Worm (Caenorhabditis elegans) whole organism, L2 larva: ENCODE data around the gene M88.3.

Experiments
- C34F6.9 ChIP-seq: fragments of 150-350 bp; optimal IDR thresholded peaks from 2 replicates; lab custom pipeline; 2014; ENCODE audit warnings: missing biosample characterization, missing genetic modification characterization
- F13H6.1 ChIP-seq: sonication (generic microtip); optimal IDR thresholded peaks from 2 replicates; lab custom pipeline; 2016; ENCODE audit warnings: missing genetic modification characterization, missing compliant biosample characterization
- R02D3.7 ChIP-seq: fragments of 150-350 bp; optimal IDR thresholded peaks from 2 replicates; lab custom pipeline; 2014; ENCODE audit warnings: missing biosample characterization, missing genetic modification characterization
- Y55F3AM.14 ChIP-seq: fragments of 200-800 bp; sonication (Bioruptor generic); optimal IDR thresholded peaks from 2 replicates; lab custom pipeline; 2018; ENCODE audit warnings: mild to moderate bottlenecking, missing genetic modification characterization, missing compliant biosample characterization
- ZK546.5 ChIP-seq: sonication (generic microtip); optimal IDR thresholded peaks from 2 replicates; lab custom pipeline; 2017; ENCODE audit warnings: missing biosample characterization, missing genetic modification characterization
- alr-1 ChIP-seq: fragments of 150-350 bp; optimal IDR thresholded peaks from 2 replicates; lab custom pipeline; 2014; ENCODE audit warnings: missing biosample characterization, missing genetic modification characterization
- aly-2 ChIP-seq: fragments of 150-350 bp; optimal IDR thresholded peaks from 2 replicates; lab custom pipeline; 2014; ENCODE audit warnings: missing biosample characterization, missing genetic modification characterization
- ama-1 ChIP-seq: fragments of 150-350 bp; optimal IDR thresholded peaks from 2 replicates; lab custom pipeline; 2018; ENCODE audit warnings: inconsistent platforms
- blmp-1 ChIP-seq: sonication (generic microtip); optimal IDR thresholded peaks from 2 replicates; lab custom pipeline; 2017; ENCODE audit warnings: missing genetic modification characterization, mild to moderate bottlenecking, missing compliant biosample characterization, antibody characterized with exemption, moderate library complexity; ENCODE audit not compliant: insufficient read depth
- ceh-16 ChIP-seq: fragments of 150-350 bp; optimal IDR thresholded peaks from 2 replicates; lab custom pipeline; 2014; ENCODE audit warnings: missing biosample characterization, missing genetic modification characterization
- ceh-82 ChIP-seq: fragments of 150-350 bp; optimal IDR thresholded peaks from 2 replicates; lab custom pipeline; 2014; ENCODE audit warnings: missing biosample characterization, missing genetic modification characterization
- crh-2 ChIP-seq: sonication (generic microtip); optimal IDR thresholded peaks from 2 replicates; lab custom pipeline; 2017; ENCODE audit warnings: missing biosample characterization, missing genetic modification characterization
- dmd-4 ChIP-seq: sonication (generic microtip); optimal IDR thresholded peaks from 2 replicates; lab custom pipeline; 2017; ENCODE audit warnings: missing biosample characterization, missing genetic modification characterization
- egl-27 ChIP-seq: sonication (generic microtip); optimal IDR thresholded peaks from 3 replicates; lab custom pipeline; 2017; ENCODE audit warnings: missing biosample characterization, missing genetic modification reagents, missing genetic modification characterization
- elt-1 ChIP-seq: fragments of 150-350 bp; optimal IDR thresholded peaks from 2 replicates; lab custom pipeline; 2014; ENCODE audit warnings: missing biosample characterization, missing genetic modification characterization
- elt-3 ChIP-seq: sonication (generic microtip); optimal IDR thresholded peaks from 2 replicates; lab custom pipeline; 2017; ENCODE audit warnings: missing biosample characterization, missing genetic modification characterization
- fos-1 ChIP-seq: fragments of 150-350 bp; optimal IDR thresholded peaks from 2 replicates; lab custom pipeline; 2014; ENCODE audit warnings: missing biosample characterization, missing genetic modification characterization
- gmeb-1 ChIP-seq: fragments of 150-350 bp; optimal IDR thresholded peaks from 2 replicates; lab custom pipeline; 2014; ENCODE audit warnings: missing biosample characterization, missing genetic modification characterization
- lin-11 ChIP-seq: fragments of 150-350 bp; sonication (generic microtip); optimal IDR thresholded peaks from 2 replicates; lab custom pipeline; 2014; ENCODE audit warnings: missing biosample characterization, missing genetic modification characterization, inconsistent platforms, mixed read lengths
- lin-13 ChIP-seq: fragments of 150-350 bp; optimal IDR thresholded peaks from 2 replicates; lab custom pipeline; 2014; ENCODE audit warnings: missing biosample characterization, missing genetic modification reagents, missing genetic modification characterization
- lin-39 ChIP-seq: fragments of 150-350 bp; optimal IDR thresholded peaks from 2 replicates; lab custom pipeline; 2014; ENCODE audit warnings: missing biosample characterization, missing genetic modification reagents, missing genetic modification characterization
- lsy-2 ChIP-seq, 2 experiments: fragments of 150-350 bp in 1 of 2; sonication (generic microtip) in 1 of 2; optimal IDR thresholded peaks; 2 replicates each; lab custom pipeline; 2014 to 2017; ENCODE audit warnings: missing biosample characterization in 2 of 2, missing genetic modification characterization in 2 of 2
- mab-5 ChIP-seq: fragments of 150-350 bp; optimal IDR thresholded peaks from 2 replicates; lab custom pipeline; 2014; ENCODE audit warnings: missing biosample characterization, missing genetic modification characterization
- mbf-1 ChIP-seq: sonication (generic microtip); optimal IDR thresholded peaks from 2 replicates; lab custom pipeline; 2017; ENCODE audit warnings: missing biosample characterization, missing genetic modification characterization
- mdl-1 ChIP-seq, 2 experiments: fragments of 150-350 bp in 1 of 2; sonication (generic microtip) in 1 of 2; optimal IDR thresholded peaks; 2 replicates each; lab custom pipeline; 2017; ENCODE audit warnings: missing biosample characterization in 2 of 2, missing genetic modification characterization in 2 of 2
- nhr-10 ChIP-seq: sonication (generic microtip); optimal IDR thresholded peaks from 2 replicates; lab custom pipeline; 2017; ENCODE audit warnings: missing biosample characterization, missing genetic modification characterization
- nhr-11 ChIP-seq: fragments of 150-350 bp; optimal IDR thresholded peaks from 2 replicates; lab custom pipeline; 2014; ENCODE audit warnings: missing biosample characterization, missing genetic modification characterization
- nhr-12 ChIP-seq: fragments of 150-350 bp; optimal IDR thresholded peaks from 2 replicates; lab custom pipeline; 2014; ENCODE audit warnings: missing biosample characterization, missing genetic modification characterization
- nhr-129 ChIP-seq: fragments of 150-350 bp; optimal IDR thresholded peaks from 2 replicates; lab custom pipeline; 2014; ENCODE audit warnings: missing biosample characterization, missing genetic modification characterization
- nhr-21 ChIP-seq: fragments of 150-350 bp; optimal IDR thresholded peaks from 2 replicates; lab custom pipeline; 2014; ENCODE audit warnings: missing biosample characterization, missing genetic modification characterization
- nhr-23 ChIP-seq: fragments of 150-350 bp; optimal IDR thresholded peaks from 2 replicates; lab custom pipeline; 2014; ENCODE audit warnings: missing biosample characterization, missing genetic modification reagents, missing genetic modification characterization
- nhr-237 ChIP-seq: fragments of 150-350 bp; optimal IDR thresholded peaks from 2 replicates; lab custom pipeline; 2014; ENCODE audit warnings: missing biosample characterization, missing genetic modification characterization
- nhr-25 ChIP-seq: fragments of 150-350 bp; sonication (generic microtip); optimal IDR thresholded peaks from 3 replicates; lab custom pipeline; 2014; ENCODE audit warnings: missing biosample characterization, missing genetic modification characterization
- nhr-6 ChIP-seq: fragments of 150-350 bp; optimal IDR thresholded peaks from 2 replicates; lab custom pipeline; 2014; ENCODE audit warnings: missing biosample characterization, missing genetic modification characterization
- nhr-77 ChIP-seq: fragments of 150-350 bp; optimal IDR thresholded peaks from 2 replicates; lab custom pipeline; 2014; ENCODE audit warnings: missing biosample characterization, missing genetic modification characterization
- peb-1 ChIP-seq: fragments of 150-350 bp; optimal IDR thresholded peaks from 2 replicates; lab custom pipeline; 2014; ENCODE audit warnings: missing biosample characterization, missing genetic modification characterization
- sem-4 ChIP-seq: fragments of 150-350 bp; optimal IDR thresholded peaks from 2 replicates; lab custom pipeline; 2014; ENCODE audit warnings: missing biosample characterization, missing genetic modification reagents, missing genetic modification characterization
- skn-1 ChIP-seq: sonication (generic microtip); optimal IDR thresholded peaks from 2 replicates; lab custom pipeline; 2017; ENCODE audit warnings: missing biosample characterization, missing genetic modification characterization
- sma-3 ChIP-seq: sonication (generic microtip); optimal IDR thresholded peaks from 2 replicates; lab custom pipeline; 2016; ENCODE audit warnings: missing genetic modification reagents, missing genetic modification characterization, missing compliant biosample characterization
- sma-9 ChIP-seq, 2 experiments: fragments of 150-350 bp in 1 of 2; sonication (generic microtip) in 1 of 2; optimal IDR thresholded peaks; 2 replicates each; lab custom pipeline; 2014 to 2016; ENCODE audit warnings: missing genetic modification characterization in 2 of 2, mild to moderate bottlenecking in 1 of 2, missing biosample characterization in 1 of 2, missing compliant biosample characterization in 1 of 2, missing genetic modification reagents in 1 of 2, moderate library complexity in 1 of 2
- unc-55 ChIP-seq: fragments of 150-350 bp; sonication (generic microtip); optimal IDR thresholded peaks from 3 replicates; lab custom pipeline; 2014; ENCODE audit warnings: missing biosample characterization, missing genetic modification reagents, missing genetic modification characterization
- unc-62 ChIP-seq: fragments of 150-350 bp; optimal IDR thresholded peaks from 2 replicates; lab custom pipeline; 2014; ENCODE audit warnings: missing biosample characterization, missing genetic modification reagents, missing genetic modification characterization
- zag-1 ChIP-seq: fragments of 150-350 bp; optimal IDR thresholded peaks from 2 replicates; lab custom pipeline; 2014; ENCODE audit warnings: missing biosample characterization, missing genetic modification characterization
- ztf-1 ChIP-seq: fragments of 200-800 bp; sonication (Bioruptor generic); conservative IDR thresholded peaks from 2 replicates; pipeline ENCODE4 v1.3.6; 2022; ENCODE audit warnings: missing genetic modification characterization, missing compliant biosample characterization
- ztf-11 ChIP-seq: sonication (generic microtip); optimal IDR thresholded peaks from 2 replicates; lab custom pipeline; 2017; ENCODE audit warnings: missing biosample characterization, missing genetic modification characterization
- ztf-4 ChIP-seq: fragments of 150-350 bp; optimal IDR thresholded peaks from 2 replicates; lab custom pipeline; 2014; ENCODE audit warnings: missing biosample characterization, missing genetic modification characterization

Gene M88.3

DNA sequence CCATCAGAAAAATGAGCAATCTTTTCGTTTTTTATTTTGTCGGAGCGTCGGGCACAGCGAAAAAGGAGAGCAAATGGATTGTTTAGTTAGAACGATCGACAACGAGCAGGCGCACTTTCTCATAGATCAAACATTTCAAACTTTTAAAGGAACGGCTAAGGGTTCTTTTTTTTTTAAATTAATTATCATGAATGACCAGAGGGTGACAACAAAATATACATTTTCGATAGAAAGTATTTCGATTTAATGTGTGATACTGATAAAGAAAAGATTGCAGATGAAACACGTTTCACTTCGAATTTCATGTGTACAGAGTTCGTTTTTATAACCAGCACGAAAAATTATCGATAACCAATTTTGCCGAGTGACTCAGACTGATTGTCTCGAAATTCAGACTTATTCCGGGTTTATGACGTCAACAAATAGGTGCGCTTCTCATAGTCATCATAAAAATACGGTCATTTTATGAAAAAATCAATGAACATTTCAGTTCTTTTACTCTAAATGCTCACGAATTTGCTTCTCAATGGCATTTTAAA lies 38.2 kb downstream of the M88.3 start:
- TF ChIP-seq nhr-11 (tag; lab: Kevin White, UChicago) = no peak
- TF ChIP-seq nhr-129 (tag; lab: Kevin White, UChicago) = no peak
- TF ChIP-seq ceh-16 (tag; lab: Kevin White, UChicago) = no peak
- TF ChIP-seq unc-62 = no peak
- peak; percentile 42 for TF ChIP-seq sma-9 (GFP tag; optimal IDR thresholded peaks at IDR 0.05; lab: Kevin White, UChicago)
- no peak for TF ChIP-seq sma-9 (tag; optimal IDR thresholded peaks at IDR 0.05; lab: Kevin White, UChicago)
- TF ChIP-seq lin-11 (tag; lab: Kevin White, UChicago) = no peak
- peak; percentile 28 for TF ChIP-seq crh-2 (tag; lab: Kevin White, UChicago)
- TF ChIP-seq peb-1 (tag; lab: Kevin White, UChicago) = no peak
- peak; percentile 89 for TF ChIP-seq fos-1 (tag; lab: Kevin White, UChicago)
- TF ChIP-seq lin-39 (tag; lab: Kevin White, UChicago) = no peak

DNA sequence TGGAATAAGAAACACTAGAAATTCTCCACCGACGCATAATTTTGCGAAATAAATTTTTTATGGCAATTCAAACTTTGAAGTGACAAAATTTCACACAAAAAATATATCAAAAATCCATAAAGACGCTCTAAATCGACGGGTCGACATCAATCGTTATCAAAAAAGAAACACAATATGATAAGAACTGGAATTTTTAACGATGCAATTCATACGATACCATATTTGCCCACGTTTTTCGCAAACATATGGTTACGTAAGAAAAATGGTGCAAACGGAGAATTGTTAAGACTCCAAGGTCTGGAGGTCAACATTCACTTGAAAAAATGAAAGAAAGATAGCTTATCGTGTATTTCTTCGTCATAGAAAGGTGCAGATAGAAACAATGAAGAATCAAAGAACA lies 38.7 kb downstream of the M88.3 start:
- TF ChIP-seq peb-1 (tag; lab: Kevin White, UChicago) (no peak), sma-9 (GFP tag; optimal IDR thresholded peaks at IDR 0.05; lab: Kevin White, UChicago) (peak; percentile 73), sma-9 (tag; optimal IDR thresholded peaks at IDR 0.05; lab: Kevin White, UChicago) (no peak), fos-1 (tag; lab: Kevin White, UChicago) (peak; percentile 69), C34F6.9 (tag; lab: Kevin White, UChicago) (no peak), nhr-6 (tag; lab: Kevin White, UChicago) (no peak), nhr-237 (tag; lab: Kevin White, UChicago) (no peak), skn-1 (no peak), ceh-82 (no peak), elt-3 (no peak), ztf-1 (GFP tag; lab: Robert Waterston, UW) (no peak), sem-4 (tag; lab: Kevin White, UChicago) (no peak), alr-1 (no peak), aly-2 (tag; lab: Kevin White, UChicago) (no peak), unc-62 (no peak)

DNA sequence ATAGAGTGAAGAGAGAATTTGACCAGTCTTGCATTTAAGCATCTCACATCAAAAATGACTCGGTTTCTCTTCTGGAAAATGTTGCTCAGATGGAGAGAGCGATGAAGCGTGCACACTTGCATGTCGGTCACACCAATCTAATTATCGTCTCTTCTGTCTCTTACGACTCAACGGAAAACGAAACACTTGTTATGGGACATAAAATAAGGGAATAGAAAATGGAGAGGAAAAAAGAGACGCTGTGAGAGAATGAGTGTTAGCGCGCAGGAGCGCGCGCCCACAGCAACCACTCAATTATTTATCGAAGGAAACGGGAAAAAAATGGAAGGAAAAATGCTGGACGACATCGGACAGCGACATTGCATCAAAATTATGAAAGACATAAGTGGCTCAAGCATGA lies 39.1 kb downstream of the M88.3 start:
- TF ChIP-seq nhr-12 (tag; lab: Kevin White, UChicago) (no peak), egl-27 (no peak), skn-1 (no peak), F13H6.1 (tag; lab: Kevin White, UChicago) (peak; percentile 57), nhr-23 (tag; lab: Kevin White, UChicago) (no peak), ztf-1 (GFP tag; lab: Robert Waterston, UW) (no peak), ztf-11 (no peak), mbf-1 (tag; lab: Kevin White, UChicago) (no peak), sma-9 (GFP tag; optimal IDR thresholded peaks at IDR 0.05; lab: Kevin White, UChicago) (no peak), sma-9 (tag; optimal IDR thresholded peaks at IDR 0.05; lab: Kevin White, UChicago) (no peak), aly-2 (tag; lab: Kevin White, UChicago) (no peak), nhr-6 (tag; lab: Kevin White, UChicago) (no peak), alr-1 (peak; percentile 23), lsy-2 (tag; optimal IDR thresholded peaks at IDR 0.05; lab: Kevin White, UChicago) (peak; percentile 29 to 58), nhr-10 (no peak), mab-5 (tag; lab: Kevin White, UChicago) (no peak), mdl-1 (tag; optimal IDR thresholded peaks at IDR 0.05; lab: Kevin White, UChicago) (no peak), nhr-21 (tag; lab: Kevin White, UChicago) (no peak), Y55F3AM.14 (no peak), lin-39 (tag; lab: Kevin White, UChicago) (no peak), unc-55 (GFP tag; lab: Kevin White, UChicago) (peak; percentile 32), ceh-16 (tag; lab: Kevin White, UChicago) (no peak), nhr-129 (tag; lab: Kevin White, UChicago) (peak; percentile 72), nhr-11 (tag; lab: Kevin White, UChicago) (no peak), ama-1 (lab: Kevin White, UChicago) (no peak), C34F6.9 (tag; lab: Kevin White, UChicago) (peak; percentile 22), unc-62 (no peak), ztf-4 (tag; lab: Kevin White, UChicago) (peak; percentile 1), lin-13 (GFP tag; lab: Kevin White, UChicago) (no peak), zag-1 (tag; lab: Kevin White, UChicago) (peak; percentile 45), blmp-1 (tag; lab: Kevin White, UChicago) (no peak), lin-11 (tag; lab: Kevin White, UChicago) (peak; percentile 20), nhr-237 (tag; lab: Kevin White, UChicago) (no peak), sma-3 (no peak), gmeb-1 (tag; lab: Kevin White, UChicago) (no peak), ceh-82 (no peak), R02D3.7 (tag; lab: Kevin White, UChicago) (no peak), nhr-25 (tag; lab: Kevin White, UChicago) (no peak), elt-1 (no peak), fos-1 (tag; lab: Kevin White, UChicago) (no peak), peb-1 (tag; lab: Kevin White, UChicago) (no peak), nhr-77 (tag; lab: Kevin White, UChicago) (no peak), elt-3 (no peak), dmd-4 (tag; lab: Kevin White, UChicago) (no peak), ZK546.5 (no peak)
